Worm (Caenorhabditis elegans) whole organism, L1 larva: ENCODE results near the gene C34F11.2.

ENCODE experiments used
- C16A3.4 ChIP-seq: fragments of 150-350 bp; optimal IDR thresholded peaks from 2 replicates; lab custom pipeline; 2014; ENCODE audit warnings: missing biosample characterization, missing genetic modification characterization
- F16B12.6 ChIP-seq: fragments of 150-350 bp; optimal IDR thresholded peaks from 2 replicates; lab custom pipeline; 2014; ENCODE audit warnings: missing biosample characterization, missing genetic modification characterization
- alr-1 ChIP-seq: fragments of 200-800 bp; sonication (Bioruptor generic); optimal IDR thresholded peaks from 2 replicates; lab custom pipeline; 2018; ENCODE audit warnings: borderline replicate concordance, mild to moderate bottlenecking, missing genetic modification characterization, missing compliant biosample characterization
- ama-1 ChIP-seq: fragments of 150-350 bp; optimal IDR thresholded peaks from 2 replicates; lab custom pipeline; 2014
- blmp-1 ChIP-seq: fragments of 150-350 bp; optimal IDR thresholded peaks from 2 replicates; lab custom pipeline; 2014; ENCODE audit warnings: missing biosample characterization, missing genetic modification characterization
- ceh-63 ChIP-seq: fragments of 200-800 bp; sonication (Bioruptor generic); optimal IDR thresholded peaks from 2 replicates; lab custom pipeline; 2018; ENCODE audit warnings: mild to moderate bottlenecking, missing genetic modification characterization, missing compliant biosample characterization
- ceh-82 ChIP-seq, 3 experiments: fragments of 150-350 bp in 1 of 3; sonication (generic microtip) in 2 of 3; optimal IDR thresholded peaks; 2 replicates each; lab custom pipeline; 2014 to 2017; ENCODE audit warnings: missing biosample characterization in 3 of 3, missing genetic modification characterization in 3 of 3
- efl-1 ChIP-seq, 4 experiments: fragments of 150-350 bp; optimal IDR thresholded peaks in 3 of 4; peaks in 1 of 4; 1 replicate in 1 of 4; 2 replicates in 3 of 4; lab custom pipeline; 2014; ENCODE audit warnings: missing biosample characterization in 2 of 4, missing genetic modification characterization in 2 of 4, missing genetic modification reagents in 2 of 4
- egl-13 ChIP-seq: sonication (generic microtip); optimal IDR thresholded peaks from 2 replicates; lab custom pipeline; 2016; ENCODE audit warnings: missing genotype, missing genetic modification reagents, missing genetic modification characterization, missing compliant biosample characterization
- egl-27 ChIP-seq, 2 experiments: fragments of 150-350 bp in 1 of 2; sonication (generic microtip); optimal IDR thresholded peaks; 3 replicates each; lab custom pipeline; 2017 to 2018; ENCODE audit warnings: missing biosample characterization in 2 of 2, missing genetic modification characterization in 2 of 2, missing genetic modification reagents in 2 of 2
- elt-2 ChIP-seq: sonication (generic microtip); optimal IDR thresholded peaks from 2 replicates; lab custom pipeline; 2016; ENCODE audit warnings: missing genetic modification characterization, mild to moderate bottlenecking, inconsistent platforms, missing compliant biosample characterization, missing genetic modification reagents
- elt-3 ChIP-seq, 6 experiments: fragments of 150-350 bp in 1 of 6; sonication (generic microtip); optimal IDR thresholded peaks; 2 replicates each; lab custom pipeline; 2017 to 2018; ENCODE audit warnings: missing biosample characterization in 6 of 6, missing genetic modification characterization in 6 of 6, inconsistent platforms in 1 of 6
- ets-5 ChIP-seq: fragments of 200-800 bp; sonication (Bioruptor generic); IDR thresholded peaks from 2 replicates; pipeline ENCODE4 v1.3.6; 2022; ENCODE audit warnings: missing genetic modification characterization, missing compliant biosample characterization
- fkh-10 ChIP-seq: sonication (generic microtip); optimal IDR thresholded peaks from 2 replicates; lab custom pipeline; 2017; ENCODE audit warnings: missing biosample characterization, missing genetic modification reagents, missing genetic modification characterization
- fkh-4 ChIP-seq: sonication (generic microtip); optimal IDR thresholded peaks from 2 replicates; lab custom pipeline; 2016; ENCODE audit warnings: missing compliant biosample characterization, missing genetic modification characterization, borderline replicate concordance
- fkh-8 ChIP-seq: sonication (generic microtip); optimal IDR thresholded peaks from 2 replicates; lab custom pipeline; 2016; ENCODE audit warnings: mild to moderate bottlenecking, missing genetic modification characterization, missing compliant biosample characterization
- fos-1 ChIP-seq: fragments of 150-350 bp; optimal IDR thresholded peaks from 2 replicates; lab custom pipeline; 2014; ENCODE audit warnings: missing biosample characterization, missing genetic modification characterization
- hlh-4 ChIP-seq: sonication (generic microtip); optimal IDR thresholded peaks from 2 replicates; lab custom pipeline; 2016; ENCODE audit warnings: mild to moderate bottlenecking, missing genetic modification characterization, missing compliant biosample characterization
- irx-1 ChIP-seq: sonication (generic microtip); optimal IDR thresholded peaks from 2 replicates; lab custom pipeline; 2016; ENCODE audit warnings: missing genetic modification characterization, missing compliant biosample characterization
- jun-1 ChIP-seq: fragments of 150-350 bp; optimal IDR thresholded peaks from 2 replicates; lab custom pipeline; 2014; ENCODE audit warnings: missing biosample characterization, missing genetic modification reagents, missing genetic modification characterization
- lin-14 ChIP-seq: fragments of 200-800 bp; sonication (Bioruptor generic); optimal IDR thresholded peaks from 2 replicates; lab custom pipeline; 2018; ENCODE audit warnings: mild to moderate bottlenecking, missing genetic modification characterization, moderate library complexity, missing compliant biosample characterization
- lin-15B ChIP-seq: fragments of 150-350 bp; sonication (generic microtip); optimal IDR thresholded peaks from 3 replicates; lab custom pipeline; 2014; ENCODE audit warnings: missing biosample characterization, missing genetic modification characterization
- lin-35 ChIP-seq, 2 experiments: fragments of 150-350 bp; optimal IDR thresholded peaks; 2 replicates each; lab custom pipeline; 2014; ENCODE audit warnings: missing biosample characterization in 2 of 2, missing genetic modification characterization in 2 of 2, missing genetic modification reagents in 2 of 2
- lir-3 ChIP-seq: sonication (generic microtip); optimal IDR thresholded peaks from 2 replicates; lab custom pipeline; 2016; ENCODE audit warnings: mild to moderate bottlenecking, missing genetic modification characterization, moderate library complexity, missing compliant biosample characterization; ENCODE audit not compliant: poor library complexity
- mep-1 ChIP-seq: fragments of 150-350 bp; optimal IDR thresholded peaks from 2 replicates; lab custom pipeline; 2014; ENCODE audit warnings: missing biosample characterization, missing genetic modification characterization
- nhr-20 ChIP-seq: sonication (generic microtip); optimal IDR thresholded peaks from 2 replicates; lab custom pipeline; 2016; ENCODE audit warnings: mild to moderate bottlenecking, missing genetic modification characterization, missing compliant biosample characterization
- nhr-237 ChIP-seq: fragments of 150-350 bp; optimal IDR thresholded peaks from 2 replicates; lab custom pipeline; 2014; ENCODE audit warnings: missing biosample characterization, missing genetic modification characterization
- nhr-28 ChIP-seq: fragments of 150-350 bp; optimal IDR thresholded peaks from 2 replicates; lab custom pipeline; 2014; ENCODE audit warnings: missing biosample characterization, missing genetic modification characterization
- nhr-76 ChIP-seq: sonication (generic microtip); optimal IDR thresholded peaks from 2 replicates; lab custom pipeline; 2017; ENCODE audit warnings: missing biosample characterization, missing genetic modification characterization
- nhr-84 ChIP-seq: sonication (generic microtip); optimal IDR thresholded peaks from 2 replicates; lab custom pipeline; 2017; ENCODE audit warnings: missing biosample characterization, missing genetic modification characterization
- nhr-90 ChIP-seq: sonication (generic microtip); optimal IDR thresholded peaks from 2 replicates; lab custom pipeline; 2016; ENCODE audit warnings: mild to moderate bottlenecking, missing genetic modification characterization, missing compliant biosample characterization; ENCODE audit not compliant: poor library complexity
- pag-3 ChIP-seq: sonication (generic microtip); optimal IDR thresholded peaks from 2 replicates; lab custom pipeline; 2017; ENCODE audit warnings: missing genetic modification characterization, mild to moderate bottlenecking, missing compliant biosample characterization, antibody characterized with exemption, borderline replicate concordance; ENCODE audit not compliant: insufficient read depth
- pax-3 ChIP-seq: fragments of 200-800 bp; sonication (Bioruptor generic); optimal IDR thresholded peaks from 2 replicates; lab custom pipeline; 2018; ENCODE audit warnings: mild to moderate bottlenecking, missing genetic modification characterization, moderate library complexity, missing compliant biosample characterization
- pqm-1 ChIP-seq: sonication (generic microtip); optimal IDR thresholded peaks from 3 replicates; lab custom pipeline; 2017; ENCODE audit warnings: missing biosample characterization, missing genetic modification characterization
- rnt-1 ChIP-seq: sonication (generic microtip); optimal IDR thresholded peaks from 2 replicates; lab custom pipeline; 2016; ENCODE audit warnings: mild to moderate bottlenecking, missing genetic modification characterization, moderate library complexity, missing compliant biosample characterization
- snu-23 ChIP-seq: sonication (generic microtip); optimal IDR thresholded peaks from 2 replicates; lab custom pipeline; 2016; ENCODE audit warnings: missing genetic modification characterization, missing compliant biosample characterization
- sox-4 ChIP-seq: sonication (generic microtip); optimal IDR thresholded peaks from 2 replicates; lab custom pipeline; 2016; ENCODE audit warnings: missing genetic modification characterization, missing compliant biosample characterization
- swsn-7 ChIP-seq: sonication (generic microtip); optimal IDR thresholded peaks from 2 replicates; lab custom pipeline; 2016; ENCODE audit warnings: missing genetic modification characterization, missing compliant biosample characterization
- tbx-2 ChIP-seq: sonication (generic microtip); optimal IDR thresholded peaks from 2 replicates; lab custom pipeline; 2016; ENCODE audit warnings: missing genetic modification characterization, missing compliant biosample characterization
- tlp-1 ChIP-seq: fragments of 150-350 bp; optimal IDR thresholded peaks from 2 replicates; lab custom pipeline; 2014; ENCODE audit warnings: missing biosample characterization, missing genetic modification characterization
- unc-130 ChIP-seq: fragments of 150-350 bp; optimal IDR thresholded peaks from 2 replicates; lab custom pipeline; 2017; ENCODE audit warnings: missing biosample characterization, missing genetic modification characterization, inconsistent platforms
- unc-62 ChIP-seq: fragments of 150-350 bp; optimal IDR thresholded peaks from 2 replicates; lab custom pipeline; 2014; ENCODE audit warnings: missing biosample characterization, missing genetic modification reagents, missing genetic modification characterization
- unc-86 ChIP-seq: sonication (generic microtip); optimal IDR thresholded peaks from 2 replicates; lab custom pipeline; 2016; ENCODE audit warnings: missing genetic modification characterization, missing compliant biosample characterization
- xbp-1 ChIP-seq: sonication (generic microtip); optimal IDR thresholded peaks from 2 replicates; lab custom pipeline; 2016; ENCODE audit warnings: missing genetic modification characterization, missing compliant biosample characterization
- ztf-11 ChIP-seq, 2 experiments: sonication (generic microtip); optimal IDR thresholded peaks; 2 replicates each; lab custom pipeline; 2016 to 2017; ENCODE audit warnings: missing genetic modification characterization in 2 of 2, missing biosample characterization in 1 of 2, missing compliant biosample characterization in 1 of 2
- ztf-4 ChIP-seq: fragments of 150-350 bp; optimal IDR thresholded peaks from 2 replicates; lab custom pipeline; 2014; ENCODE audit warnings: missing biosample characterization, missing genetic modification characterization

The C34F11.2 gene

ce11 chrII:5225284-5225683 lies 13.2 kb downstream of the C34F11.2 start, which contains the start of gene dsh-1:
TSS of gene dsh-1 (minus strand) at chrII:5225384.
- TF ChIP-seq unc-130 (tag; lab: Kevin White, UChicago) (no peak), fkh-4 (tag; lab: Kevin White, UChicago) (no peak), mep-1 (tag; lab: Kevin White, UChicago) (no peak), jun-1 (no peak), F16B12.6 (tag; lab: Kevin White, UChicago) (peak; percentile 68), nhr-20 (tag; lab: Kevin White, UChicago) (no peak), alr-1 (tag; lab: Kevin White, UChicago) (no peak), ama-1 (lab: Kevin White, UChicago) (no peak), lin-35 (GFP tag; optimal IDR thresholded peaks at IDR 0.05; lab: Kevin White, UChicago) (peak in 1 of 2 experiments; percentile 2)
- TF ChIP-seq, all 84 proteins: peak for 2

ce11 chrII:5226309-5226708 lies 14.2 kb downstream of the C34F11.2 start:
- TF ChIP-seq ceh-82 (tag; optimal IDR thresholded peaks at IDR 0.05; lab: Kevin White, UChicago), result no peak
- TF ChIP-seq egl-27 (tag; optimal IDR thresholded peaks at IDR 0.05; lab: Kevin White, UChicago), result no peak
- peak in 1 of 2 experiments; percentile 21 for TF ChIP-seq efl-1 (optimal IDR thresholded peaks at IDR 0.05; lab: Kevin White, UChicago)
- TF ChIP-seq efl-1 (GFP tag; optimal IDR thresholded peaks at IDR 0.05 in 1 of 2; lab: Kevin White, UChicago), result no peak
- peak; percentile 66 for TF ChIP-seq lin-14 (GFP tag; lab: Kevin White, UChicago)
- peak; percentile 13 for TF ChIP-seq rnt-1
- TF ChIP-seq ets-5 (GFP tag; lab: Robert Waterston, UW), result no peak

ce11 chrII:5227768-5228167 lies 15.7 kb downstream of the C34F11.2 start:
- TF ChIP-seq pag-3 (no peak), tlp-1 (no peak), nhr-76 (tag; lab: Kevin White, UChicago) (no peak), hlh-4 (tag; lab: Kevin White, UChicago) (no peak), snu-23 (GFP tag; lab: Kevin White, UChicago) (peak; percentile 42), nhr-90 (tag; lab: Kevin White, UChicago) (peak; percentile 7), ztf-4 (no peak), nhr-237 (no peak), fkh-4 (tag; lab: Kevin White, UChicago) (no peak), xbp-1 (no peak), unc-62 (GFP tag; lab: Kevin White, UChicago) (no peak), tbx-2 (tag; lab: Kevin White, UChicago) (peak; percentile 38), nhr-84 (tag; lab: Kevin White, UChicago) (no peak), swsn-7 (tag; lab: Kevin White, UChicago) (peak; percentile 18), egl-13 (tag; lab: Kevin White, UChicago) (no peak), nhr-20 (tag; lab: Kevin White, UChicago) (peak; percentile 40), rnt-1 (peak; percentile 40), irx-1 (tag; lab: Kevin White, UChicago) (no peak), lir-3 (tag; lab: Kevin White, UChicago) (no peak), blmp-1 (tag; lab: Kevin White, UChicago) (peak; percentile 34), lin-35 (GFP tag; optimal IDR thresholded peaks at IDR 0.05; lab: Kevin White, UChicago) (peak in 1 of 2 experiments; percentile 36), pqm-1 (no peak), sox-4 (tag; lab: Kevin White, UChicago) (no peak), fkh-8 (tag; lab: Kevin White, UChicago) (no peak), nhr-28 (tag; lab: Kevin White, UChicago) (no peak), fos-1 (tag; lab: Kevin White, UChicago) (no peak), ceh-63 (no peak), unc-86 (tag; lab: Kevin White, UChicago) (no peak), egl-27 (tag; optimal IDR thresholded peaks at IDR 0.05; lab: Kevin White, UChicago) (no peak), pax-3 (tag; lab: Kevin White, UChicago) (no peak), unc-130 (tag; lab: Kevin White, UChicago) (peak; percentile 35), efl-1 (optimal IDR thresholded peaks at IDR 0.05; lab: Kevin White, UChicago) (peak; percentile 24 to 28), efl-1 (GFP tag; optimal IDR thresholded peaks at IDR 0.05 in 1 of 2; lab: Kevin White, UChicago) (no peak), C16A3.4 (tag; lab: Kevin White, UChicago) (no peak), F16B12.6 (tag; lab: Kevin White, UChicago) (no peak), elt-2 (tag; lab: Kevin White, UChicago) (peak; percentile 78), lin-14 (GFP tag; lab: Kevin White, UChicago) (peak; percentile 64), lin-15B (no peak), ztf-11 (tag; optimal IDR thresholded peaks at IDR 0.05; lab: Kevin White, UChicago) (no peak), elt-3 (tag; optimal IDR thresholded peaks at IDR 0.05; lab: Kevin White, UChicago) (no peak), fkh-10 (GFP tag; lab: Kevin White, UChicago) (no peak)
